Fruit fly (Drosophila melanogaster): ENCODE results near the gene mRpS18C.

The mRpS18C gene

dm6 chr3R:30450224-30450623, 26.4 kb downstream of the mRpS18C start (continued):
- TF ChIP-seq dl (GFP tag; optimal IDR thresholded peaks at IDR 0.05; ENCODE audit: insufficient read depth in 1 of 2, partially characterized antibody in 2 of 2) (peak; percentile 95 to 97), h (GFP tag; optimal IDR thresholded peaks at IDR 0.05) (peak; percentile 95), GATAd (GFP tag; optimal IDR thresholded peaks at IDR 0.05) (peak; percentile 98), OdsH (GFP tag; optimal IDR thresholded peaks at IDR 0.05) (peak; percentile 88), N (GFP tag; optimal IDR thresholded peaks at IDR 0.05) (no peak), Hr83 (GFP tag; optimal IDR thresholded peaks at IDR 0.05; ENCODE audit: poor library complexity, severe bottlenecking) (peak; percentile 100), HLH106 (tag; optimal IDR thresholded peaks at IDR 0.05) (peak; percentile 40), CG32264 (GFP tag; optimal IDR thresholded peaks at IDR 0.05) (no peak), Jra (GFP tag; optimal IDR thresholded peaks at IDR 0.05) (peak; percentile 99), sv (GFP tag; optimal IDR thresholded peaks at IDR 0.05) (peak; percentile 63), brk (GFP tag; optimal IDR thresholded peaks at IDR 0.05) (peak; percentile 96), usp (GFP tag; optimal IDR thresholded peaks at IDR 0.05) (no peak), tai (GFP tag; optimal IDR thresholded peaks at IDR 0.05) (peak; percentile 98), dmrt93B (GFP tag; optimal IDR thresholded peaks at IDR 0.05) (peak; percentile 50), Sp1 (GFP tag; optimal IDR thresholded peaks at IDR 0.05) (peak; percentile 66), foxo (GFP tag; optimal IDR thresholded peaks at IDR 0.05) (peak in 1 of 2 experiments; percentile 31), Hr78 (GFP tag; optimal IDR thresholded peaks at IDR 0.05) (no peak)

dm6 chr3R:30450690-30451343, 27.0 kb downstream of the mRpS18C start:
- no peak for TF ChIP-seq Rel (GFP tag; optimal IDR thresholded peaks at IDR 0.05)
- TF ChIP-seq Rel (tag; optimal IDR thresholded peaks at IDR 0.05): peak; percentile 97
- TF ChIP-seq h (GFP tag; optimal IDR thresholded peaks at IDR 0.05): no peak

- no peak for TF ChIP-seq Mio (GFP tag; optimal IDR thresholded peaks at IDR 0.05)
- no peak for TF ChIP-seq fru (GFP tag; optimal IDR thresholded peaks at IDR 0.05)
- TF ChIP-seq Rel (GFP tag; optimal IDR thresholded peaks at IDR 0.05): no peak
- no peak for TF ChIP-seq Rel (tag; optimal IDR thresholded peaks at IDR 0.05)
- TF ChIP-seq Hnf4 (GFP tag; optimal IDR thresholded peaks at IDR 0.05): no peak
- no peak for TF ChIP-seq brk (GFP tag; optimal IDR thresholded peaks at IDR 0.05)
- no peak for TF ChIP-seq Myc (optimal IDR thresholded peaks at IDR 0.05)
- TF ChIP-seq CG9705 (GFP tag; optimal IDR thresholded peaks at IDR 0.05): no peak
Observed at dm6 chr3R:30453236-30453635, 29.5 kb downstream of the mRpS18C start.

dm6 chr3R:30454442-30454841, 30.7 kb downstream of the mRpS18C start:
- TF ChIP-seq ey (GFP tag; optimal IDR thresholded peaks at IDR 0.05) (no peak), Hr83 (GFP tag; optimal IDR thresholded peaks at IDR 0.05; ENCODE audit: poor library complexity, severe bottlenecking) (peak; percentile 99), Mio (GFP tag; optimal IDR thresholded peaks at IDR 0.05) (no peak), fru (GFP tag; optimal IDR thresholded peaks at IDR 0.05) (peak; percentile 60), jim (GFP tag; optimal IDR thresholded peaks at IDR 0.05) (peak; percentile 45), Sp1 (GFP tag; optimal IDR thresholded peaks at IDR 0.05) (no peak), OdsH (GFP tag; optimal IDR thresholded peaks at IDR 0.05) (peak; percentile 34), br (GFP tag; optimal IDR thresholded peaks at IDR 0.05) (peak; percentile 19), Jra (GFP tag; optimal IDR thresholded peaks at IDR 0.05) (no peak), tai (GFP tag; optimal IDR thresholded peaks at IDR 0.05) (no peak), pan (optimal IDR thresholded peaks at IDR 0.05) (no peak), foxo (GFP tag; optimal IDR thresholded peaks at IDR 0.05) (peak in 1 of 2 experiments; percentile 52), CG32264 (GFP tag; optimal IDR thresholded peaks at IDR 0.05) (peak; percentile 39), CG9705 (GFP tag; optimal IDR thresholded peaks at IDR 0.05) (no peak), psq (GFP tag; optimal IDR thresholded peaks at IDR 0.05) (no peak), woc (GFP tag; optimal IDR thresholded peaks at IDR 0.05) (no peak), rgr (GFP tag; optimal IDR thresholded peaks at IDR 0.05) (peak; percentile 59), Rel (GFP tag; optimal IDR thresholded peaks at IDR 0.05) (no peak), Rel (tag; optimal IDR thresholded peaks at IDR 0.05) (peak; percentile 8), Hnf4 (GFP tag; optimal IDR thresholded peaks at IDR 0.05) (no peak), Abd-B (GFP tag; optimal IDR thresholded peaks at IDR 0.05) (no peak), dsf (GFP tag; optimal IDR thresholded peaks at IDR 0.05; ENCODE audit: borderline replicate concordance) (no peak), HLH106 (tag; optimal IDR thresholded peaks at IDR 0.05) (peak; percentile 41), Vsx2 (GFP tag; optimal IDR thresholded peaks at IDR 0.05; ENCODE audit: partially characterized antibody) (no peak), h (GFP tag; optimal IDR thresholded peaks at IDR 0.05) (peak; percentile 81)

Data from whole organism, wandering third instar larva.